Worm (Caenorhabditis elegans): ENCODE data around the gene nduv-2.

DNA sequence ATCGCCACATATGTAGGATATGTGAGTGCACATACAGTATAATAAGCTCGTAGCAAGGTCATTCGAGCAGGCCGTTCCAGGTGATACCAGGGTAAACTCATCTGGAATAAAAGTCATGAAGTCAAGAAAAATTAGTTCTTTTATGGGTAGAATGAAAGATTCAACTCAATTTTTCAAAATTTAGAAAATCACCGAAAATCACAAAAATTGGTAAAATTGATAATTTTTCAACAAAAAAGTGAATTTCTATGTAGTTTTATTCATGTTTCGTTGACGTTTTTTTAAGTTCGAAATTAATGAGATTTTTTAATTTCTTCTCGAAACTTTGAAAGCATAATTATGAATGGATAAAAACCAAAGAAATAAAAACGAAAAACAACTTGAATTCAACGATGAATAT lies 3.6 kb downstream of the nduv-2 start, which contains the start of gene F53F4.16:
- TF ChIP-seq lin-54 (GFP tag; optimal IDR thresholded peaks at IDR 0.05) (no peak), F39B2.1 (GFP tag; IDR thresholded peaks at IDR 0.05) (no peak), ztf-25 (GFP tag; IDR thresholded peaks at IDR 0.05) (no peak), ztf-22 (GFP tag; optimal IDR thresholded peaks at IDR 0.05) (no peak), ceh-40 (GFP tag; IDR thresholded peaks at IDR 0.05) (no peak), nhr-90 (tag; optimal IDR thresholded peaks at IDR 0.05) (no peak), hsf-1 (GFP tag; IDR thresholded peaks at IDR 0.05) (no peak), die-1 (tag; optimal IDR thresholded peaks at IDR 0.05) (no peak), ceh-100 (GFP tag; IDR thresholded peaks at IDR 0.05) (no peak), ztf-18 (tag; optimal IDR thresholded peaks at IDR 0.05) (no peak)

Data from whole organism, young adult.